Worm (Caenorhabditis elegans) whole organism, L3 larva: ENCODE measurements around the gene C31G12.4.

ENCODE experiments used
- R02D3.7 ChIP-seq: fragments of 150-350 bp; optimal IDR thresholded peaks from 2 replicates; lab custom pipeline; 2014; ENCODE audit warnings: missing biosample characterization, missing genetic modification characterization
- ZK546.5 ChIP-seq: sonication (generic microtip); optimal IDR thresholded peaks from 2 replicates; lab custom pipeline; 2017; ENCODE audit warnings: missing biosample characterization, missing genetic modification characterization
- aly-2 ChIP-seq: fragments of 150-350 bp; optimal IDR thresholded peaks from 2 replicates; lab custom pipeline; 2014; ENCODE audit warnings: missing biosample characterization, missing genetic modification characterization
- ceh-28 ChIP-seq: fragments of 150-350 bp; optimal IDR thresholded peaks from 2 replicates; lab custom pipeline; 2014; ENCODE audit warnings: missing biosample characterization, missing genetic modification reagents, missing genetic modification characterization
- ceh-9 ChIP-seq: sonication (generic microtip); optimal IDR thresholded peaks from 2 replicates; lab custom pipeline; 2018; ENCODE audit warnings: missing biosample characterization, missing genetic modification characterization
- daf-12 ChIP-seq: fragments of 150-350 bp; optimal IDR thresholded peaks from 2 replicates; lab custom pipeline; 2014; ENCODE audit warnings: missing biosample characterization, missing genetic modification reagents, missing genetic modification characterization
- egl-27 ChIP-seq: sonication (generic microtip); optimal IDR thresholded peaks from 4 replicates; lab custom pipeline; 2017; ENCODE audit warnings: missing biosample characterization, missing genetic modification reagents, missing genetic modification characterization
- egl-5 ChIP-seq: fragments of 150-350 bp; optimal IDR thresholded peaks from 2 replicates; lab custom pipeline; 2017; ENCODE audit warnings: missing biosample characterization, missing genetic modification reagents, missing genetic modification characterization, inconsistent platforms
- elt-1 ChIP-seq: fragments of 150-350 bp; optimal IDR thresholded peaks from 2 replicates; lab custom pipeline; 2014; ENCODE audit warnings: missing biosample characterization, missing genetic modification characterization
- elt-2 ChIP-seq: sonication (generic microtip); optimal IDR thresholded peaks from 2 replicates; lab custom pipeline; 2016; ENCODE audit warnings: missing genetic modification reagents, mild to moderate bottlenecking, missing genetic modification characterization, missing compliant biosample characterization
- eor-1 ChIP-seq, 2 experiments: fragments of 150-350 bp; optimal IDR thresholded peaks; 2 replicates each; lab custom pipeline; 2014 to 2018; ENCODE audit warnings: missing biosample characterization in 2 of 2, missing genetic modification characterization in 2 of 2
- fkh-10 ChIP-seq: sonication (generic microtip); optimal IDR thresholded peaks from 2 replicates; lab custom pipeline; 2017; ENCODE audit warnings: missing biosample characterization, missing genetic modification reagents, missing genetic modification characterization
- fkh-2 ChIP-seq: fragments of 150-350 bp; optimal IDR thresholded peaks from 2 replicates; lab custom pipeline; 2014; ENCODE audit warnings: missing biosample characterization, missing genetic modification reagents, missing genetic modification characterization
- fos-1 ChIP-seq: fragments of 150-350 bp; optimal IDR thresholded peaks from 2 replicates; lab custom pipeline; 2014; ENCODE audit warnings: missing biosample characterization, missing genetic modification characterization
- hmg-11 ChIP-seq: sonication (generic microtip); optimal IDR thresholded peaks from 2 replicates; lab custom pipeline; 2016; ENCODE audit warnings: missing genetic modification characterization, missing compliant biosample characterization
- jun-1 ChIP-seq: fragments of 150-350 bp; optimal IDR thresholded peaks from 2 replicates; lab custom pipeline; 2014; ENCODE audit warnings: missing biosample characterization, missing genetic modification reagents, missing genetic modification characterization
- lsy-12 ChIP-seq: sonication (generic microtip); optimal IDR thresholded peaks from 2 replicates; lab custom pipeline; 2016; ENCODE audit warnings: mild to moderate bottlenecking, missing genetic modification characterization, missing compliant biosample characterization
- mml-1 ChIP-seq: fragments of 150-350 bp; sonication (generic microtip); optimal IDR thresholded peaks from 3 replicates; lab custom pipeline; 2014; ENCODE audit warnings: missing biosample characterization, missing genetic modification characterization
- nfya-1 ChIP-seq: sonication (generic microtip); optimal IDR thresholded peaks from 2 replicates; lab custom pipeline; 2017; ENCODE audit warnings: missing genetic modification characterization, mild to moderate bottlenecking, missing compliant biosample characterization, antibody characterized with exemption, moderate library complexity; ENCODE audit not compliant: insufficient read depth
- nhr-23 ChIP-seq: fragments of 150-350 bp; optimal IDR thresholded peaks from 2 replicates; lab custom pipeline; 2014; ENCODE audit warnings: missing biosample characterization, missing genetic modification reagents, missing genetic modification characterization
- nhr-237 ChIP-seq: fragments of 150-350 bp; optimal IDR thresholded peaks from 2 replicates; lab custom pipeline; 2014; ENCODE audit warnings: missing biosample characterization, missing genetic modification characterization
- nhr-25 ChIP-seq: sonication (generic microtip); optimal IDR thresholded peaks from 2 replicates; lab custom pipeline; 2017; ENCODE audit warnings: missing biosample characterization, missing genetic modification characterization
- nhr-28 ChIP-seq: fragments of 150-350 bp; optimal IDR thresholded peaks from 2 replicates; lab custom pipeline; 2014; ENCODE audit warnings: missing biosample characterization, missing genetic modification characterization
- nhr-67 ChIP-seq: fragments of 150-350 bp; optimal IDR thresholded peaks from 2 replicates; lab custom pipeline; 2014; ENCODE audit warnings: missing biosample characterization, missing genetic modification characterization
- nhr-76 ChIP-seq: fragments of 150-350 bp; sonication (generic microtip); optimal IDR thresholded peaks from 5 replicates; lab custom pipeline; 2014; ENCODE audit warnings: missing biosample characterization, missing genetic modification characterization
- nhr-77 ChIP-seq: fragments of 150-350 bp; optimal IDR thresholded peaks from 2 replicates; lab custom pipeline; 2014; ENCODE audit warnings: missing biosample characterization, missing genetic modification characterization
- pha-4 ChIP-seq: fragments of 150-350 bp; optimal IDR thresholded peaks from 2 replicates; lab custom pipeline; 2014; ENCODE audit warnings: missing biosample characterization, missing genetic modification reagents, missing genetic modification characterization
- sea-2 ChIP-seq: fragments of 150-350 bp; sonication (generic microtip); optimal IDR thresholded peaks from 4 replicates; lab custom pipeline; 2014; ENCODE audit warnings: missing biosample characterization, missing genetic modification reagents, missing genetic modification characterization
- skn-1 ChIP-seq: fragments of 150-350 bp; optimal IDR thresholded peaks from 2 replicates; lab custom pipeline; 2014; ENCODE audit warnings: missing biosample characterization, missing genetic modification characterization
- snpc-4 ChIP-seq: fragments of 150-350 bp; optimal IDR thresholded peaks from 2 replicates; lab custom pipeline; 2014; ENCODE audit warnings: missing biosample characterization, missing genetic modification characterization
- unc-39 ChIP-seq: sonication (generic microtip); optimal IDR thresholded peaks from 4 replicates; lab custom pipeline; 2017; ENCODE audit warnings: missing biosample characterization, missing genetic modification characterization
- zag-1 ChIP-seq: fragments of 150-350 bp; optimal IDR thresholded peaks from 2 replicates; lab custom pipeline; 2014; ENCODE audit warnings: missing biosample characterization, missing genetic modification characterization
- ztf-4 ChIP-seq: fragments of 150-350 bp; optimal IDR thresholded peaks from 2 replicates; lab custom pipeline; 2014; ENCODE audit warnings: missing biosample characterization, missing genetic modification characterization

Gene C31G12.4

DNA sequence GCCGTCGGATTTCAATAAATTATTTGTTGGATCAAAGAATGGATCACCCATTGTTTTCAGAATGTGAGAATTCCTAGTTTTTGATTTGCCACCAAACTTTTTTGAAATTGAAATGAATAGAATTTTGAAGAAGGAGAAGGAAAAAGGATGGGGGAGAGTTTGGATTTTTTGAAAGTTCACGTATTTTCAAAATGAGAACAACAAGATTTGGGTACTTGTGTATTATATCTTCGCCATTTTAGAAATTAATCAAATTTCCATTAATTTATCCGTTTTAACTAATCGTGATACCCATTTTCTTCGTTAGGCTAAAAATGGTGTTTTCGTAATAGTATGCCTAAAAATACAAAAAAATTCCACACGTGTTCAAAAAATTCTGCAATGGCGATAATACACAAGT is 7.0 kb downstream of the C31G12.4 start, which contains the start of gene C14A6.8:
Gene C14A6.8 (minus strand): TSS at position 101 of the 400 bp plus-strand sequence.
- TF ChIP-seq nfya-1 (tag; lab: Kevin White, UChicago), result no peak

- TF ChIP-seq ceh-28 (tag; lab: Kevin White, UChicago) (no peak), fos-1 (no peak), egl-27 (tag; lab: Kevin White, UChicago) (no peak), mml-1 (tag; lab: Kevin White, UChicago) (no peak), lsy-12 (no peak), R02D3.7 (tag; lab: Kevin White, UChicago) (no peak), snpc-4 (tag; lab: Kevin White, UChicago) (no peak), nhr-237 (tag; lab: Kevin White, UChicago) (no peak), fkh-2 (tag; lab: Kevin White, UChicago) (no peak), fkh-10 (GFP tag; lab: Kevin White, UChicago) (no peak), elt-2 (tag; lab: Kevin White, UChicago) (no peak), sea-2 (GFP tag; lab: Kevin White, UChicago) (no peak), jun-1 (tag; lab: Kevin White, UChicago) (no peak), unc-39 (tag; lab: Kevin White, UChicago) (no peak), pha-4 (tag; lab: Kevin White, UChicago) (no peak)
- TF ChIP-seq, all 47 proteins: peak for 0
Observed at ce11 chrV:18168266-18168665, 10.3 kb downstream of the C31G12.4 start, which contains the start of gene C14A6.7. C14A6.7 (minus strand) TSS chrV:18168366.

DNA sequence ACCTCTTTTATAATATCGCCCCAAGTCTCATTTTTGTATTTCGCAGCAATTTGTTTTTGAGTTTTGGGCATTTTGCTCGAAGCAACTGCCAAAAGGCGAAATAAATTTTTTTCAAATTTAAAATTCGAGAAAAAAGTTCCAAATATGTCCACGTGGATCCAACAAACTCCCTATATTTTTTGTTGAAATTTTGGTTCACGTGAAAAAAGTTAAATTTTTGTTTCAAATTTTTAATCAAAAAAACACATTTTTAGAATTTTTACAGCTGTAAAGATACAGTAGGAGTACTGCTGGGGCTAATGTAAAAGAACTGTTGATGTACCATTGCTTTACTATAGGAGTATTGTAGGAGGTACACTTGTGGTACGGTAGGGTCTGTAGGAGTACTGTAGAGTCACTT is 11.4 kb downstream of the C31G12.4 start, which contains the start of gene C14A6.6:
Gene C14A6.6 (minus strand): TSS at position 101 of the 400 bp plus-strand sequence.
- TF ChIP-seq nhr-67 (tag; lab: Kevin White, UChicago) (no peak), sea-2 (GFP tag; lab: Kevin White, UChicago) (no peak), ZK546.5 (tag; lab: Kevin White, UChicago) (no peak), fkh-10 (GFP tag; lab: Kevin White, UChicago) (no peak), aly-2 (tag; lab: Kevin White, UChicago) (no peak), nhr-237 (tag; lab: Kevin White, UChicago) (no peak), mml-1 (tag; lab: Kevin White, UChicago) (no peak), eor-1 (tag; optimal IDR thresholded peaks at IDR 0.05; lab: Kevin White, UChicago) (no peak), nfya-1 (tag; lab: Kevin White, UChicago) (no peak), daf-12 (tag; lab: Kevin White, UChicago) (no peak), nhr-23 (tag; lab: Kevin White, UChicago) (no peak), ceh-9 (tag; lab: Kevin White, UChicago) (no peak), nhr-25 (tag; lab: Kevin White, UChicago) (no peak), nhr-77 (no peak), skn-1 (no peak), nhr-28 (tag; lab: Kevin White, UChicago) (no peak), hmg-11 (tag; lab: Kevin White, UChicago) (no peak), egl-5 (no peak)

- no peak for TF ChIP-seq fos-1
- no peak for TF ChIP-seq skn-1
- TF ChIP-seq nhr-77, result no peak
- no peak for TF ChIP-seq egl-5
Observed at ce11 chrV:18164758-18165157, 13.8 kb downstream of the C31G12.4 start, which contains the start of gene C14A6.5. C14A6.5 (minus strand) TSS chrV:18164858.

DNA sequence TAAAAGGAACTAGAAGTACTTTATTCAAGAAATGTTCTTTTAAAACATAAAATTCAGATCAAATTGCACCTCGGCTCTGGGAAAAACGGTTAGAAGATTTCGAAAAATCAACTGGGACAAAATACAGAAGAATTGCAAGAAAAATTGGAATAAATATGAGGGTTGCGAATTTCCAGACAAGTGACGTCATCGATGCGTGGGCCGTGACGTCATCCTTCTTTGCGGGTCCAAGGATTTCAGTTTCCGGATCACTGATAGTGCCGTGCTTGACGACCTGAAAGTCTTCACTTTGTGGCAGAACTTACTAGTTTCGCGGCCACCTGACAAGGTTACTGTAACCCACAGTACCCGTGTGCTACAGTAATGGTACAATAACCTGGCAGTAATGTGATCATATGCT is 15.1 kb downstream of the C31G12.4 start:
- TF ChIP-seq pha-4 (tag; lab: Kevin White, UChicago), result no peak
- TF ChIP-seq sea-2 (GFP tag; lab: Kevin White, UChicago), result no peak

DNA sequence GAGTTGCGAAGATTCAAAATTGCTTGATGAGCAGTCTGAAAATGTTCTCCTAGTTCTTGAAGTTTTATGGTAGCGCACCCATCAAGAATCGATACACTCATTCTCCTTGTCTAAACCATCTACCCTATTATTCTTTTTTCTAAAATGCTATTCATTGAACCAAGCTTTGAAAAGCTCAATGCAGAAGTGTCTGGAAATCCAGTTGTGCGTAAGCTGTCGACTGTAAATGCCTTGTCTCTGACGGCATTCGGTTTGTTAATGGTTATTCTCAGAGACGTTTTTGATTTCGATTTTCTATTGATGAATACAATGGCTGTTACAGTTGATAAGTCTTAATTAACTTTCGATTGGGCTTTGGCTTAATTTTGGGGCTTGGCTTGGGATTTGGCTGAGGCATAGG is 16.0 kb downstream of the C31G12.4 start, which contains the start of gene C14A6.12:
Gene C14A6.12 (minus strand): TSS at position 101 of the 400 bp plus-strand sequence.
- TF ChIP-seq zag-1, result no peak
- no peak for TF ChIP-seq R02D3.7 (tag; lab: Kevin White, UChicago)
- no peak for TF ChIP-seq nhr-28 (tag; lab: Kevin White, UChicago)
- no peak for TF ChIP-seq ztf-4 (tag; lab: Kevin White, UChicago)
- no peak for TF ChIP-seq jun-1 (tag; lab: Kevin White, UChicago)
- TF ChIP-seq nhr-23 (tag; lab: Kevin White, UChicago), result no peak
- TF ChIP-seq nhr-76 (tag; lab: Kevin White, UChicago), result no peak
- TF ChIP-seq elt-1 (tag; lab: Kevin White, UChicago), result no peak
- TF ChIP-seq sea-2 (GFP tag; lab: Kevin White, UChicago), result no peak
